Worm (Caenorhabditis elegans) whole organism, early embryonic: ENCODE data around the gene sru-21.

Experiments
- F13C5.2 ChIP-seq: sonication (generic microtip); optimal IDR thresholded peaks from 2 replicates; lab custom pipeline; 2017; ENCODE audit warnings: mild to moderate bottlenecking, missing genetic modification characterization, inconsistent platforms, missing compliant biosample characterization
- ama-1 ChIP-seq: fragments of 150-350 bp; optimal IDR thresholded peaks from 2 replicates; lab custom pipeline; 2014
- tbx-11 ChIP-seq: fragments of 200-800 bp; sonication (Bioruptor generic); IDR thresholded peaks from 2 replicates; pipeline ENCODE4 v1.3.6; 2022; ENCODE audit warnings: missing genetic modification characterization, missing compliant biosample characterization

- no peak for TF ChIP-seq F13C5.2
- TF ChIP-seq ama-1 = no peak
- TF ChIP-seq tbx-11 = no peak
Measured at ce11 chrIV:13673504-13673903, 46.9 kb downstream of the sru-21 start, which contains the start of gene oac-48.
